Worm (Caenorhabditis elegans): Measurements from ENCODE around the gene hlh-6.

DNA sequence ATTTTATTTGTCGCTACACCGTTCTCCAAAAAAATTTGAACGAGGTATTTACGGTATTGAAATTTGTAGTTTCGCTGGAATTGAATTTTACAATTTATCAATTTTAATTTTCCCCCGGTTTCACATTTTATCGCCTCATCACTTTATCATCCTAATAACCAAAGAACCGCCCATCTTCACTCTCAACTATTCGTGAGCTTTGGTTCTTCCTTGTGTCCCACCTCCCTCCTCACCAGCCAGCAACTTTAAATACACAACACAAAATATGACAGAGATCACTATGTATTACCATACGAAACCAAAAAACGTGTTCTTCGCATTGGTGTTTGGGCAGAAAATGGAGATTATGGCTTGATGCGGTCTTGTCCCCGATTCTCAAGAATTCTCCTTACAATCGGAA lies 10.6 kb downstream of the hlh-6 start:
- TF ChIP-seq peb-1 (tag; optimal IDR thresholded peaks at IDR 0.05) (no peak), unc-39 (tag; optimal IDR thresholded peaks at IDR 0.05) (no peak), aly-2 (tag; optimal IDR thresholded peaks at IDR 0.05) (no peak), R02D3.7 (tag; optimal IDR thresholded peaks at IDR 0.05) (no peak), lin-39 (tag; optimal IDR thresholded peaks at IDR 0.05) (no peak), F13H6.1 (tag; optimal IDR thresholded peaks at IDR 0.05) (no peak), unc-55 (GFP tag; optimal IDR thresholded peaks at IDR 0.05) (no peak), nhr-11 (tag; optimal IDR thresholded peaks at IDR 0.05) (no peak), ama-1 (optimal IDR thresholded peaks at IDR 0.05) (no peak), ztf-4 (tag; optimal IDR thresholded peaks at IDR 0.05) (no peak), nhr-77 (tag; optimal IDR thresholded peaks at IDR 0.05) (no peak), mab-5 (tag; optimal IDR thresholded peaks at IDR 0.05) (no peak), lin-13 (GFP tag; optimal IDR thresholded peaks at IDR 0.05) (no peak), unc-62 (GFP tag; optimal IDR thresholded peaks at IDR 0.05) (no peak)

All from whole organism, L2 larva.